Fruit fly (Drosophila melanogaster) whole organism, embryonic: ENCODE measurements around the gene Hr78.

Experiments used
- Antp ChIP-seq: fragments of 200-800 bp; sonication (Bioruptor generic); optimal IDR thresholded peaks from 3 replicates; lab custom pipeline; 2016; ENCODE audit warnings: missing biosample characterization, missing genetic modification characterization
- CG10462 ChIP-seq: fragments of 200-800 bp; sonication (Bioruptor generic); optimal IDR thresholded peaks from 2 replicates; lab custom pipeline; 2016; ENCODE audit warnings: missing biosample characterization, missing genetic modification characterization
- CG10959 ChIP-seq: fragments of 200-800 bp; sonication (Bioruptor generic); IDR thresholded peaks from 2 replicates; pipeline ENCODE4 v1.3.6; 2022; ENCODE audit warnings: missing biosample characterization, missing genetic modification characterization
- CG12104 ChIP-seq: fragments of 200-800 bp; sonication (Bioruptor generic); optimal IDR thresholded peaks from 3 replicates; lab custom pipeline; 2016; ENCODE audit warnings: missing biosample characterization, missing genetic modification characterization
- CG12155 ChIP-seq: fragments of 200-800 bp; sonication (Bioruptor generic); optimal IDR thresholded peaks from 3 replicates; lab custom pipeline; 2016; ENCODE audit warnings: missing biosample characterization, missing genetic modification characterization
- CG12219 ChIP-seq: fragments of 200-800 bp; sonication (Bioruptor generic); optimal IDR thresholded peaks from 3 replicates; lab custom pipeline; 2018; ENCODE audit warnings: missing biosample characterization, mild to moderate bottlenecking, missing genetic modification characterization
- CG12744 ChIP-seq: fragments of 200-800 bp; sonication (Bioruptor generic); optimal IDR thresholded peaks from 2 replicates; lab custom pipeline; 2016; ENCODE audit warnings: missing biosample characterization, missing genetic modification characterization
- CG13123 ChIP-seq: fragments of 200-800 bp; sonication (Bioruptor generic); optimal IDR thresholded peaks from 2 replicates; lab custom pipeline; 2016; ENCODE audit warnings: missing biosample characterization, missing genetic modification characterization
- CG14441 ChIP-seq: fragments of 200-800 bp; sonication (Bioruptor generic); IDR thresholded peaks from 2 replicates; pipeline ENCODE4 v1.3.6; 2022; ENCODE audit warnings: missing biosample characterization, missing genetic modification characterization
- CG1647 ChIP-seq: fragments of 200-800 bp; sonication (Bioruptor generic); optimal IDR thresholded peaks from 3 replicates; lab custom pipeline; 2016; ENCODE audit warnings: missing biosample characterization, missing genetic modification characterization
- CG17328 ChIP-seq: fragments of 200-800 bp; sonication (Bioruptor generic); IDR thresholded peaks from 2 replicates; pipeline ENCODE4 v1.3.6; 2022; ENCODE audit warnings: missing biosample characterization, missing genetic modification characterization
- CG17361 ChIP-seq: fragments of 200-800 bp; sonication (Bioruptor generic); IDR thresholded peaks from 3 replicates; pipeline ENCODE4 v1.3.6; 2022; ENCODE audit warnings: missing biosample characterization, missing genetic modification characterization
- CG17802 ChIP-seq: fragments of 200-800 bp; sonication (Bioruptor generic); optimal IDR thresholded peaks from 2 replicates; lab custom pipeline; 2018; ENCODE audit warnings: missing biosample characterization, mild to moderate bottlenecking, missing genetic modification characterization, moderate library complexity
- CG2199 ChIP-seq: fragments of 200-800 bp; sonication (Bioruptor generic); IDR thresholded peaks from 3 replicates; pipeline ENCODE4 v1.3.6; 2022; ENCODE audit warnings: missing biosample characterization, missing genetic modification characterization
- CG2202 ChIP-seq: fragments of 200-800 bp; sonication (Bioruptor generic); optimal IDR thresholded peaks from 2 replicates; lab custom pipeline; 2018; ENCODE audit warnings: missing biosample characterization, mild to moderate bottlenecking, missing genetic modification characterization
- CG30020 ChIP-seq: fragments of 200-800 bp; optimal IDR thresholded peaks from 2 replicates; lab custom pipeline; 2019; ENCODE audit warnings: missing biosample characterization, mild to moderate bottlenecking, missing genetic modification characterization, moderate library complexity
- CG3847 ChIP-seq: fragments of 200-800 bp; sonication (Bioruptor generic); IDR thresholded peaks from 2 replicates; pipeline ENCODE4 v1.3.6; 2022; ENCODE audit warnings: missing biosample characterization, missing genetic modification characterization
- CG6654 ChIP-seq: fragments of 200-800 bp; sonication (Bioruptor generic); optimal IDR thresholded peaks from 2 replicates; lab custom pipeline; 2017; ENCODE audit warnings: missing biosample characterization, mild to moderate bottlenecking, missing genetic modification characterization
- CG6791 ChIP-seq: fragments of 200-800 bp; sonication (Bioruptor generic); IDR thresholded peaks from 3 replicates; pipeline ENCODE4 v1.3.6; 2022; ENCODE audit warnings: missing biosample characterization, missing genetic modification characterization; ENCODE audit not compliant: partially characterized antibody
- CG9215 ChIP-seq: fragments of 200-800 bp; sonication (Bioruptor generic); IDR thresholded peaks from 2 replicates; pipeline ENCODE4 v1.3.6; 2022; ENCODE audit warnings: missing biosample characterization, missing genetic modification characterization
- E2f1 ChIP-seq: fragments of 200-800 bp; sonication (Bioruptor generic); IDR thresholded peaks from 2 replicates; pipeline ENCODE4 v1.3.6; 2022; ENCODE audit warnings: missing biosample characterization, missing genetic modification characterization
- Gug ChIP-seq: fragments of 200-800 bp; sonication (Bioruptor generic); IDR thresholded peaks from 4 replicates; pipeline ENCODE4 v1.3.6; 2022; ENCODE audit warnings: missing biosample characterization, missing genetic modification characterization
- H2.0 ChIP-seq: fragments of 200-800 bp; sonication (Bioruptor generic); IDR thresholded peaks from 2 replicates; pipeline ENCODE4 v1.3.6; 2022; ENCODE audit warnings: missing biosample characterization, missing genetic modification characterization
- Mes4 ChIP-seq: fragments of 200-800 bp; sonication (Bioruptor generic); optimal IDR thresholded peaks from 2 replicates; lab custom pipeline; 2016; ENCODE audit warnings: missing biosample characterization, missing genetic modification characterization
- Myb ChIP-seq: fragments of 200-800 bp; sonication (Bioruptor generic); optimal IDR thresholded peaks from 2 replicates; lab custom pipeline; 2016; ENCODE audit warnings: missing biosample characterization, missing genetic modification characterization
- NFAT ChIP-seq: fragments of 200-800 bp; sonication (Bioruptor generic); IDR thresholded peaks from 2 replicates; pipeline ENCODE4 v1.3.6; 2022; ENCODE audit warnings: missing biosample characterization, missing genetic modification characterization
- Ptx1 ChIP-seq: fragments of 200-800 bp; sonication (Bioruptor generic); IDR thresholded peaks from 2 replicates; pipeline ENCODE4 v1.3.6; 2022; ENCODE audit warnings: missing biosample characterization, missing genetic modification characterization
- Rx ChIP-seq: fragments of 200-800 bp; sonication (Bioruptor generic); IDR thresholded peaks from 2 replicates; pipeline ENCODE4 v1.3.6; 2022; ENCODE audit warnings: missing biosample characterization, missing genetic modification characterization
- Spps ChIP-seq: fragments of 200-800 bp; sonication (Bioruptor generic); optimal IDR thresholded peaks from 2 replicates; lab custom pipeline; 2018; ENCODE audit warnings: missing biosample characterization, mild to moderate bottlenecking, missing genetic modification characterization
- Trl ChIP-seq, 3 experiments: fragments of >200 bp in 2 of 3; fragments of 200-800 bp in 1 of 3; sonication (Bioruptor generic) in 1 of 3; optimal IDR thresholded peaks; 2 replicates in 1 of 3; 3 replicates in 2 of 3; lab custom pipeline; 2016 to 2017; ENCODE audit warnings: missing biosample characterization in 1 of 3, missing genetic modification characterization in 1 of 3
- Xbp1 ChIP-seq: fragments of 200-800 bp; sonication (Bioruptor generic); optimal IDR thresholded peaks from 3 replicates; lab custom pipeline; 2016; ENCODE audit warnings: missing biosample characterization, mild to moderate bottlenecking, missing genetic modification characterization
- al ChIP-seq: fragments of 200-800 bp; sonication (Bioruptor generic); IDR thresholded peaks from 2 replicates; pipeline ENCODE4 v1.3.6; 2022; ENCODE audit warnings: missing biosample characterization, missing genetic modification characterization
- amos ChIP-seq: fragments of 200-800 bp; sonication (Bioruptor generic); IDR thresholded peaks from 2 replicates; pipeline ENCODE4 v1.3.6; 2022; ENCODE audit warnings: missing biosample characterization, missing genetic modification characterization; ENCODE audit not compliant: partially characterized antibody
- croc ChIP-seq: fragments of 200-800 bp; sonication (Bioruptor generic); conservative IDR thresholded peaks from 3 replicates; pipeline ENCODE4 v1.3.6; 2022; ENCODE audit warnings: missing biosample characterization, missing genetic modification characterization
- crp ChIP-seq, 2 experiments: fragments of 200-800 bp; sonication (Bioruptor generic); optimal IDR thresholded peaks; 2 replicates in 1 of 2; 3 replicates in 1 of 2; lab custom pipeline; 2017; ENCODE audit warnings: missing biosample characterization in 2 of 2, missing genetic modification characterization in 2 of 2, mild to moderate bottlenecking in 1 of 2, moderate library complexity in 1 of 2
- dm ChIP-seq: fragments of 200-800 bp; sonication (Bioruptor generic); optimal IDR thresholded peaks from 3 replicates; lab custom pipeline; 2016; ENCODE audit warnings: missing biosample characterization, missing genetic modification characterization
- gsb ChIP-seq: fragments of 200-800 bp; sonication (Bioruptor generic); IDR thresholded peaks from 2 replicates; pipeline ENCODE4 v1.3.6; 2022; ENCODE audit warnings: missing biosample characterization, missing genetic modification characterization
- jumu ChIP-seq: fragments of 200-800 bp; sonication (Bioruptor generic); optimal IDR thresholded peaks from 3 replicates; lab custom pipeline; 2016; ENCODE audit warnings: missing biosample characterization, missing genetic modification characterization
- lab ChIP-seq: fragments of 200-800 bp; sonication (Bioruptor generic); optimal IDR thresholded peaks from 3 replicates; lab custom pipeline; 2017; ENCODE audit warnings: missing biosample characterization, missing genetic modification characterization, mild to moderate bottlenecking, moderate library complexity, missing genetic modification reagents
- maf-S ChIP-seq: fragments of 200-800 bp; sonication (Bioruptor generic); optimal IDR thresholded peaks from 2 replicates; lab custom pipeline; 2016; ENCODE audit warnings: missing biosample characterization, missing genetic modification characterization
- nerfin-1 ChIP-seq: fragments of 200-800 bp; sonication (Bioruptor generic); optimal IDR thresholded peaks from 3 replicates; lab custom pipeline; 2019; ENCODE audit warnings: missing biosample characterization, mild to moderate bottlenecking, missing genetic modification characterization, moderate library complexity
- phol ChIP-seq: fragments of 200-800 bp; sonication (Bioruptor generic); optimal IDR thresholded peaks from 3 replicates; lab custom pipeline; 2018; ENCODE audit warnings: missing biosample characterization, mild to moderate bottlenecking, missing genetic modification characterization, moderate library complexity
- pzg ChIP-seq: fragments of 200-800 bp; sonication (Bioruptor generic); optimal IDR thresholded peaks from 3 replicates; lab custom pipeline; 2018; ENCODE audit warnings: missing biosample characterization, mild to moderate bottlenecking, missing genetic modification characterization, moderate library complexity
- ro ChIP-seq: fragments of 200-800 bp; sonication (Bioruptor generic); IDR thresholded peaks from 2 replicates; pipeline ENCODE4 v1.3.6; 2022; ENCODE audit warnings: missing biosample characterization, missing genetic modification characterization
- shn ChIP-seq: fragments of 200-800 bp; sonication (Bioruptor generic); optimal IDR thresholded peaks from 3 replicates; lab custom pipeline; 2016; ENCODE audit warnings: missing biosample characterization, missing genetic modification characterization
- sim ChIP-seq: fragments of 200-800 bp; sonication (Bioruptor generic); IDR thresholded peaks from 2 replicates; pipeline ENCODE4 v1.3.6; 2022; ENCODE audit warnings: missing biosample characterization, missing genetic modification characterization
- slbo ChIP-seq: fragments of 200-800 bp; sonication (Bioruptor generic); IDR thresholded peaks from 2 replicates; pipeline ENCODE4 v1.3.6; 2022; ENCODE audit warnings: missing biosample characterization, missing genetic modification characterization
- tap ChIP-seq: fragments of 200-800 bp; optimal IDR thresholded peaks from 3 replicates; lab custom pipeline; 2019; ENCODE audit warnings: missing biosample characterization, mild to moderate bottlenecking, missing genetic modification characterization, moderate library complexity
- trh ChIP-seq: fragments of 200-800 bp; sonication (Bioruptor generic); optimal IDR thresholded peaks from 2 replicates; lab custom pipeline; 2016; ENCODE audit warnings: missing biosample characterization, missing genetic modification characterization
- unc-4 ChIP-seq: fragments of 200-800 bp; sonication (Bioruptor generic); IDR thresholded peaks from 2 replicates; pipeline ENCODE4 v1.3.6; 2022; ENCODE audit warnings: missing biosample characterization, missing genetic modification characterization; ENCODE audit not compliant: partially characterized antibody
- zf30C ChIP-seq: fragments of 200-800 bp; sonication (Bioruptor generic); optimal IDR thresholded peaks from 3 replicates; lab custom pipeline; 2018; ENCODE audit warnings: missing biosample characterization, mild to moderate bottlenecking, missing genetic modification characterization
- zfh1 ChIP-seq: fragments of 200-800 bp; sonication (Bioruptor generic); IDR thresholded peaks from 3 replicates; pipeline ENCODE4 v1.3.6; 2022; ENCODE audit warnings: missing biosample characterization, missing genetic modification characterization

The Hr78 gene

DNA sequence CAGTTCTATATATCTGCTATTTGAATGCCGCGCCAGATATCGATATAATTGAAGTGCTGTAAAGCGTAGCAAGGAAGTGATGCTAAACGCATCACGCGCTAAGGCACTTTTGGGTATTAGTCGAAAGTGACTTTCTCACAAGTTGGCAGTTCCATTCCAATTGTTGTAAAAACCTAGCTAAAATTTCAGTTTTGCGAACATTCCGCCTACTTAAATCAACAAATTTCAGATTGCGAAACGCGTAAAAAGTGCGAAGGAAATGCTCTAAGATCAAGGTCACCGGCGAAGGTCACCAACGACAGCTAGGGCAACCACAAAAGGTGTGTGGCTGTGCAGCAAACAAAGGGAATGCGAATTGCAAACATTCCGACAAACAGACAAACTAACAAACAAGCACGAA lies 51.6 kb downstream of the Hr78 start, which contains the start of gene Syx7 (continued):
- TF ChIP-seq NFAT (GFP tag; lab: Robert Waterston, UW) (no peak), croc (GFP tag; lab: Robert Waterston, UW) (no peak), Gug (no peak), CG17361 (no peak), CG6791 (GFP tag; lab: Robert Waterston, UW) (0 out of 3 replicates have a peak, but pooled peaks have one; percentile 5), slbo (GFP tag; lab: Robert Waterston, UW) (peak; percentile 50; the same call in 1 of the 2 replicates), Trl (optimal IDR thresholded peaks at IDR 0.05; lab: Kevin White, UChicago) (no peak), Trl (GFP tag; optimal IDR thresholded peaks at IDR 0.05; lab: Kevin White, UChicago) (no peak), Spps (tag; lab: Kevin White, UChicago) (no peak), al (GFP tag; lab: Robert Waterston, UW) (no peak), tap (no peak), Ptx1 (no peak), CG9215 (GFP tag; lab: Robert Waterston, UW) (no peak), CG13123 (GFP tag; lab: Kevin White, UChicago) (no peak), CG12744 (GFP tag; lab: Kevin White, UChicago) (peak; percentile 8), jumu (GFP tag; lab: Kevin White, UChicago) (no peak), CG1647 (GFP tag; lab: Kevin White, UChicago) (no peak), zfh1 (no peak), shn (GFP tag; lab: Kevin White, UChicago) (no peak), pzg (GFP tag; lab: Kevin White, UChicago) (peak; percentile 96), E2f1 (no peak), CG14441 (GFP tag; lab: Robert Waterston, UW) (no peak), Myb (GFP tag; lab: Kevin White, UChicago) (peak; percentile 71), CG2202 (tag; lab: Kevin White, UChicago) (no peak), CG17328 (GFP tag; lab: Robert Waterston, UW) (no peak), nerfin-1 (tag; lab: Kevin White, UChicago) (peak; percentile 92), CG6654 (peak; percentile 48), CG2199 (no peak), dm (peak; percentile 22), Antp (GFP tag; lab: Kevin White, UChicago) (peak; percentile 16), Xbp1 (GFP tag; lab: Kevin White, UChicago) (peak; percentile 53), gsb (GFP tag; lab: Robert Waterston, UW) (no peak), amos (GFP tag; lab: Robert Waterston, UW) (peak; percentile 71), ro (GFP tag; lab: Robert Waterston, UW) (no peak), CG12104 (GFP tag; lab: Kevin White, UChicago) (no peak), phol (tag; lab: Kevin White, UChicago) (peak; percentile 35), Rx (GFP tag; lab: Robert Waterston, UW) (no peak), CG30020 (tag; lab: Kevin White, UChicago) (peak; percentile 2), CG12219 (GFP tag; lab: Kevin White, UChicago) (no peak), zf30C (GFP tag; lab: Kevin White, UChicago) (no peak), CG12155 (GFP tag; lab: Kevin White, UChicago) (peak; percentile 34), crp (GFP tag; optimal IDR thresholded peaks at IDR 0.05; lab: Kevin White, UChicago) (no peak), unc-4 (GFP tag; lab: Robert Waterston, UW) (peak; percentile 55), CG3847 (GFP tag; lab: Robert Waterston, UW) (peak; percentile 74), CG10959 (GFP tag; lab: Robert Waterston, UW) (no peak), Mes4 (GFP tag; lab: Kevin White, UChicago) (no peak), lab (no peak), sim (GFP tag; lab: Robert Waterston, UW) (no peak), maf-S (peak; percentile 23), CG10462 (GFP tag; lab: Kevin White, UChicago) (no peak), trh (GFP tag; lab: Kevin White, UChicago) (no peak), CG17802 (tag; lab: Kevin White, UChicago) (no peak), H2.0 (GFP tag; lab: Robert Waterston, UW) (no peak)
